Fruit fly (Drosophila melanogaster): Measurements from ENCODE around the gene Cyp4ac3.

DNA sequence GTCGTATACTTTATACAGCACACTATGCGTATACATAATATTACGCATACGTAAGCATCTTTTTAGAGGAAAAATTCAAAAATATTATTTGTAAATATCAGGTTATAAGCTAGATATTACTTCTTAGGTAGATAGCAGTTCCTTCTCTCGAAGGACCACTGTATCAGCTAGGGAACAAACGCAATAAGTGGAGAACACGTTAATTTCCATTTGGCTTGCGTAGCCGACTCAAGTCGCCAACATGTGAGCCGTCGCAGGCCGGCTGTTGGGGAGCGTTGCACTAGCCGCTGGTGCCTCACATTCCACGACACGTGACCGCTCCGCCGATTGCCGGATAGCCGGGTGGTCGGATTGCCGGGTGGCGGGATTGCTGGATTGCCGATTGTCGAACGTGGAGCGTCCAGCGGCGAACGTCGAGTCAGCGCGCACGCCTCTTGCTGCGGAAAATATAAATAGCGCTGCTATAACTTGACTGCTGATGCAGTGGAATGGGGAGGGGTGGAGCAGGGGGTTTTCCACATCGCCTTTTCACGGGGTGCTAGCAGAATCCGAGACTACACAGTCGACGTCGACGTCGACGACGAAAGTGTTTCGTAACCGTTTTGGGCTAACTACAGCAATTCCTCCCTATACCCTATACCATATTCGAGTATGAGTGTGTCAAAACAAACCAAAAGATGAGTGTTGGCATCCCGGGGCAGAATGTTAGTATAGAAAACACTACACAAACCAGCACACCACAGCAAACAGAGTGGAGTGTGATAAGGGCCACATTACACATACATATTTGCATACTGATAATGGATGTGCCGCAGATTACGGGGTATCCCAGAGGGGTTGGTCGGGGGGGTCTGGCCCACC lies 35.0 kb downstream of the Cyp4ac3 start:
- TF ChIP-seq Abd-B (GFP tag; optimal IDR thresholded peaks at IDR 0.05) = no peak
- TF ChIP-seq Vsx2 (GFP tag; optimal IDR thresholded peaks at IDR 0.05; ENCODE audit: partially characterized antibody) = no peak
- no peak for TF ChIP-seq fru (GFP tag; optimal IDR thresholded peaks at IDR 0.05)
- no peak for TF ChIP-seq br (GFP tag; optimal IDR thresholded peaks at IDR 0.05)
- no peak for TF ChIP-seq Jra (GFP tag; optimal IDR thresholded peaks at IDR 0.05)
- no peak for TF ChIP-seq GATAd (GFP tag; optimal IDR thresholded peaks at IDR 0.05)
- no peak for TF ChIP-seq tai (GFP tag; optimal IDR thresholded peaks at IDR 0.05)
- TF ChIP-seq HLH106 (tag; optimal IDR thresholded peaks at IDR 0.05) = no peak
- no peak for TF ChIP-seq Myc (optimal IDR thresholded peaks at IDR 0.05)

Measured in whole organism, wandering third instar larva.